Worm (Caenorhabditis elegans) whole organism, early embryonic: ENCODE results near the gene C07A9.10.

ENCODE experiments used
- B0310.2 ChIP-seq: sonication (generic microtip); optimal IDR thresholded peaks from 2 replicates; lab custom pipeline; 2016; ENCODE audit warnings: mild to moderate bottlenecking, missing genetic modification characterization, missing compliant biosample characterization
- F13C5.2 ChIP-seq: sonication (generic microtip); optimal IDR thresholded peaks from 2 replicates; lab custom pipeline; 2017; ENCODE audit warnings: mild to moderate bottlenecking, missing genetic modification characterization, inconsistent platforms, missing compliant biosample characterization
- aly-1 ChIP-seq: sonication (generic microtip); optimal IDR thresholded peaks from 2 replicates; lab custom pipeline; 2016; ENCODE audit warnings: missing genetic modification characterization, missing compliant biosample characterization
- ama-1 ChIP-seq: fragments of 150-350 bp; optimal IDR thresholded peaks from 2 replicates; lab custom pipeline; 2014
- ceh-13 ChIP-seq: fragments of 200-800 bp; sonication (Bioruptor generic); optimal IDR thresholded peaks from 2 replicates; lab custom pipeline; 2018; ENCODE audit warnings: mild to moderate bottlenecking, missing genetic modification characterization, missing compliant biosample characterization
- ceh-36 ChIP-seq: sonication (generic microtip); optimal IDR thresholded peaks from 2 replicates; lab custom pipeline; 2016; ENCODE audit warnings: missing genetic modification characterization, inconsistent platforms, missing compliant biosample characterization
- ets-7 ChIP-seq: sonication (generic microtip); optimal IDR thresholded peaks from 2 replicates; lab custom pipeline; 2016; ENCODE audit warnings: missing genotype, missing genetic modification characterization, missing compliant biosample characterization
- flt-1 ChIP-seq: fragments of 200-800 bp; sonication (Bioruptor generic); IDR thresholded peaks from 2 replicates; pipeline ENCODE4 v1.3.6; 2022; ENCODE audit warnings: missing genetic modification characterization, missing compliant biosample characterization
- hmbx-1 ChIP-seq: sonication (generic microtip); optimal IDR thresholded peaks from 2 replicates; lab custom pipeline; 2016; ENCODE audit warnings: mild to moderate bottlenecking, missing genetic modification characterization, missing compliant biosample characterization
- hmg-4 ChIP-seq: fragments of 200-800 bp; sonication (Bioruptor generic); optimal IDR thresholded peaks from 2 replicates; lab custom pipeline; 2018; ENCODE audit warnings: mild to moderate bottlenecking, missing genetic modification characterization, missing compliant biosample characterization
- hnd-1 ChIP-seq: sonication (generic microtip); optimal IDR thresholded peaks from 2 replicates; lab custom pipeline; 2016; ENCODE audit warnings: missing genetic modification characterization, missing compliant biosample characterization
- pes-1 ChIP-seq: fragments of 200-800 bp; sonication (Bioruptor generic); IDR thresholded peaks from 2 replicates; pipeline ENCODE4 v1.3.6; 2022; ENCODE audit warnings: missing genetic modification reagents, missing genetic modification characterization, missing compliant biosample characterization
- scrt-1 ChIP-seq: fragments of 200-800 bp; sonication (Bioruptor generic); IDR thresholded peaks from 2 replicates; pipeline ENCODE4 v1.3.6; 2022; ENCODE audit warnings: missing genetic modification characterization, missing compliant biosample characterization
- sea-1 ChIP-seq: fragments of 200-800 bp; sonication (Bioruptor generic); conservative IDR thresholded peaks from 2 replicates; pipeline ENCODE4 v1.3.6; 2022; ENCODE audit warnings: missing genetic modification characterization, missing compliant biosample characterization
- tbx-11 ChIP-seq: fragments of 200-800 bp; sonication (Bioruptor generic); IDR thresholded peaks from 2 replicates; pipeline ENCODE4 v1.3.6; 2022; ENCODE audit warnings: missing genetic modification characterization, missing compliant biosample characterization
- tbx-37 ChIP-seq: fragments of 200-800 bp; sonication (Bioruptor generic); conservative IDR thresholded peaks from 2 replicates; pipeline ENCODE4 v1.3.6; 2022; ENCODE audit warnings: missing genetic modification reagents, missing genetic modification characterization, missing compliant biosample characterization
- tra-4 ChIP-seq: sonication (generic microtip); optimal IDR thresholded peaks from 2 replicates; lab custom pipeline; 2017; ENCODE audit warnings: missing genetic modification characterization, missing compliant biosample characterization

The C07A9.10 gene

DNA sequence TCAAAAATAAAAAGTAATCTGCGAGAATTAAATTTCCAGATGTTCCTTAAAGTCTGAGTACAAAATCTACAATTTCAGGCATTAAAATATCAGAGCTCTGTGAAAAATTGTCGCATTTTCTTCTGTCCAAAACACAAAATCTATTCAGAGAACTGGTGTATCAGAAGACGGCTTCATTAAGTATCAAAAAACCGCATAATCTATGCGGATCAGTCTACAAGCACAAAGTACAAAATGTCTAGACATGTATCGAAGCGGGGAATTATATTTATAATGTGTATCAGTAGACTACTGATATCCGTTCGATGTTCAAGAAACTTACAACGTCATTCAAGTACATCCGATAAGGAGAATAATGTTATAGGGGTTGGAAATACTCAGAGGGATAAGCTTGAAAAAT lies 16.3 kb downstream of the C07A9.10 start:
- TF ChIP-seq hnd-1 (tag; lab: Kevin White, UChicago) (no peak), hmg-4 (no peak), sea-1 (GFP tag; lab: Robert Waterston, UW) (no peak), flt-1 (no peak), scrt-1 (GFP tag; lab: Robert Waterston, UW) (no peak), ceh-36 (tag; lab: Kevin White, UChicago) (no peak), B0310.2 (tag; lab: Kevin White, UChicago) (no peak), hmbx-1 (no peak), pes-1 (GFP tag; lab: Robert Waterston, UW) (no peak), tra-4 (tag; lab: Kevin White, UChicago) (no peak), F13C5.2 (tag; lab: Kevin White, UChicago) (no peak), ama-1 (lab: Kevin White, UChicago) (no peak)

DNA sequence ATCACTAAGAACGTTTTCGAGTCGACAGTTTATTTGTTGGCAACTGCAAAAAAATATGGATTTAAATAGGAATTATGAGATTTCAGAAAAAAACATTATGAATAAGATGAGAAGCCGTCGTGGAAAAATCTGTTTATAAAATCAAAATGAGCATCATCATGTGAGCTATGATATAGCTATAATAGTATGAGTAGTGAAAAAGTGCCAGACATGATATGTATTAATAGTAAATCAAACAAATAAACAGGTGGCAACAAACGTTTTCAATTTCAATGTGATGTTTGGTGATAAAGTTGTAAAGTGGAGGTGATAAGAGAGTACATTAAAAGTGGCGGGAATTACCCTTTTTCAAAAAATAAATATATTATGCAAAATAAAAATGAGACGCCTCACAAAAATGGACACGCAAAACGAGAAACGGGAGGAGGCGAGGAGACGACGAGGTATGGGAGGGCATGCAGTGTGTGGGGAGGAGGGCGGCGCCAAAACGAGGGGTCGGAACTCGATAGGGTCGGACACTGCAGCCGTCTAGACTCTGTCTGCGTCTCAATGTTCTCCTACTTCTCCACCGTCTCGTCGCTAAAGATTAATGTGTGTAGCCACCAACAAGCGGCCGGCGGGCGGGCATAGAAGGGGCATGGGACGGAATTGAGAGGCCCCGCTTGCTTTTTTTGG lies 18.1 kb downstream of the C07A9.10 start, which contains the start of gene C07A9.9:
C07A9.9 (minus strand) TSS at position 51 of the 675 bp plus-strand sequence.
- TF ChIP-seq pes-1 (GFP tag; lab: Robert Waterston, UW) = peak; percentile 35; the same call in 1 of the 2 replicates
- no peak for TF ChIP-seq sea-1 (GFP tag; lab: Robert Waterston, UW)
- TF ChIP-seq ama-1 (lab: Kevin White, UChicago) = no peak
- peak; percentile 19; the same call in 1 of the 2 replicates for TF ChIP-seq flt-1
- TF ChIP-seq tra-4 (tag; lab: Kevin White, UChicago) = no peak
- TF ChIP-seq hnd-1 (tag; lab: Kevin White, UChicago) = no peak
- no peak for TF ChIP-seq hmbx-1
- TF ChIP-seq hmg-4 = peak; percentile 86
- no peak for TF ChIP-seq ceh-13 (GFP tag; lab: Kevin White, UChicago)
- TF ChIP-seq aly-1 (tag; lab: Kevin White, UChicago) = no peak
- TF ChIP-seq tbx-37 (GFP tag; lab: Robert Waterston, UW) = peak; percentile 31; the same call in 1 of the 2 replicates
- TF ChIP-seq F13C5.2 (tag; lab: Kevin White, UChicago) = peak; percentile 67
- TF ChIP-seq tbx-11 (GFP tag; lab: Robert Waterston, UW) = no peak
- no peak for TF ChIP-seq B0310.2 (tag; lab: Kevin White, UChicago)
- TF ChIP-seq scrt-1 (GFP tag; lab: Robert Waterston, UW) = no peak
- TF ChIP-seq ets-7 (tag; lab: Kevin White, UChicago) = no peak
- no peak for TF ChIP-seq ceh-36 (tag; lab: Kevin White, UChicago)

DNA sequence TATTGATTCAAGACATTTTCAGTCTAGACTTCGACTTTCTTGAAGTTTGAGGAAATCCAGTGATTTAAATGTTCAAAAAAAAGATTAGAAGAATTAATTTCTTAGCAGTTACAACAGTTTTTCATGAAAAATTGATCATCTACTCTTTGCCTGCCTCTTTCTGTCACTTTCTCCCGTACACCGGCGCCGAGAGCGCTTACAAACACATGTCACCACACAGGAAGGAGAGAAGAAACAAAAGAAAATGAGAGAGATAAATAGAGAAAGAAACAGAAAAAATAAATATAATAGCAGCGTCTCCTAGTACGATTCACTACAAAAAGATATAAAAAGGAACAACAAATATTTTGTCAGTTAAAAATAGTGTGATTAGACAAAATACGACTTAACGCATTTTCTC lies 19.2 kb downstream of the C07A9.10 start:
- TF ChIP-seq F13C5.2 (tag; lab: Kevin White, UChicago) = no peak
- no peak for TF ChIP-seq tra-4 (tag; lab: Kevin White, UChicago)
- no peak for TF ChIP-seq sea-1 (GFP tag; lab: Robert Waterston, UW)
- no peak for TF ChIP-seq tbx-11 (GFP tag; lab: Robert Waterston, UW)

DNA sequence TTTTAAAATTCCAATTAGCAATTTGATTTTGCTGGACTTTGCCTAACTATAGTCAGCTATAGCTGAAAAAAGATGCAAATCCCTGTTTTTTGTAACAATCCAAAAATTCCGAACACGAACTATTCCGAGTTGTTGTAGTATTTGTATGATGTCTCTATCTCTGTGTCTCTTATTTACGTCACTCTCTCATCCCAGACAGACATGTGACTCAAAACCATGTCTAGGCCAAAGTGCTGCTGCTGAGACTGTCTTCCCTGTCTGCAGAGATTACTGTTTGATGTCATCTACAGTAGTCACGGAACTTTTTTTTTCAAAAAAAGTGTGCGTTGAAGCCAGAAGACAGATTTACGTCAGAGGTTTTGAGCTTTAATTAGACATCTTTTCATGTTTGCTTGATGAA lies 19.6 kb downstream of the C07A9.10 start:
- TF ChIP-seq ceh-36 (tag; lab: Kevin White, UChicago) = no peak
- no peak for TF ChIP-seq hmbx-1
- TF ChIP-seq hnd-1 (tag; lab: Kevin White, UChicago) = no peak
- no peak for TF ChIP-seq ceh-13 (GFP tag; lab: Kevin White, UChicago)
- TF ChIP-seq tbx-37 (GFP tag; lab: Robert Waterston, UW) = no peak
- TF ChIP-seq B0310.2 (tag; lab: Kevin White, UChicago) = no peak
- TF ChIP-seq flt-1 = no peak
- no peak for TF ChIP-seq ama-1 (lab: Kevin White, UChicago)
- no peak for TF ChIP-seq tra-4 (tag; lab: Kevin White, UChicago)
- no peak for TF ChIP-seq pes-1 (GFP tag; lab: Robert Waterston, UW)
- TF ChIP-seq sea-1 (GFP tag; lab: Robert Waterston, UW) = no peak

- TF ChIP-seq hmg-4 (no peak), scrt-1 (GFP tag; lab: Robert Waterston, UW) (no peak), sea-1 (GFP tag; lab: Robert Waterston, UW) (no peak)
These were observed 20.2 kb downstream of the C07A9.10 start for ce11 chrIII:9665490-9666179.

ce11 chrIII:9664484-9665221 lies 21.2 kb downstream of the C07A9.10 start:
- TF ChIP-seq tra-4 (tag; lab: Kevin White, UChicago) = no peak
- TF ChIP-seq B0310.2 (tag; lab: Kevin White, UChicago) = no peak
- TF ChIP-seq sea-1 (GFP tag; lab: Robert Waterston, UW) = no peak
- no peak for TF ChIP-seq aly-1 (tag; lab: Kevin White, UChicago)
- no peak for TF ChIP-seq ets-7 (tag; lab: Kevin White, UChicago)
- no peak for TF ChIP-seq pes-1 (GFP tag; lab: Robert Waterston, UW)
- TF ChIP-seq hnd-1 (tag; lab: Kevin White, UChicago) = no peak
- TF ChIP-seq ceh-36 (tag; lab: Kevin White, UChicago) = no peak
- TF ChIP-seq tbx-37 (GFP tag; lab: Robert Waterston, UW) = no peak
- no peak for TF ChIP-seq tbx-11 (GFP tag; lab: Robert Waterston, UW)
- no peak for TF ChIP-seq F13C5.2 (tag; lab: Kevin White, UChicago)
- TF ChIP-seq hmg-4 = no peak
- TF ChIP-seq scrt-1 (GFP tag; lab: Robert Waterston, UW) = no peak
- no peak for TF ChIP-seq hmbx-1
- TF ChIP-seq ama-1 (lab: Kevin White, UChicago) = no peak
- TF ChIP-seq ceh-13 (GFP tag; lab: Kevin White, UChicago) = no peak
- TF ChIP-seq flt-1 = no peak
